Worm (Caenorhabditis elegans) whole organism, young adult: ENCODE data around the gene C55A6.7.

Experiments used
- B0019.2 ChIP-seq: fragments of 200-800 bp; sonication (Bioruptor generic); conservative IDR thresholded peaks from 2 replicates; pipeline ENCODE4 v1.3.6; 2022; ENCODE audit warnings: missing genetic modification reagents, missing genetic modification characterization, missing compliant biosample characterization
- B0035.1 ChIP-seq: sonication (generic microtip); optimal IDR thresholded peaks from 2 replicates; lab custom pipeline; 2016; ENCODE audit warnings: missing genetic modification characterization, mild to moderate bottlenecking, missing compliant biosample characterization, missing genotype, missing genetic modification reagents
- C17E4.6 ChIP-seq: fragments of 200-800 bp; sonication (Bioruptor generic); IDR thresholded peaks from 2 replicates; pipeline ENCODE4 v1.3.6; 2022; ENCODE audit warnings: missing genetic modification reagents, missing genetic modification characterization, missing compliant biosample characterization
- F22D6.2 ChIP-seq: sonication (generic microtip); optimal IDR thresholded peaks from 2 replicates; lab custom pipeline; 2016; ENCODE audit warnings: mild to moderate bottlenecking, missing genetic modification characterization, missing compliant biosample characterization
- F37B4.10 ChIP-seq: fragments of 200-800 bp; sonication (Bioruptor generic); IDR thresholded peaks from 2 replicates; pipeline ENCODE4 v1.3.6; 2022; ENCODE audit warnings: missing genetic modification characterization, missing compliant biosample characterization
- F55B11.4 ChIP-seq: sonication (generic microtip); optimal IDR thresholded peaks from 2 replicates; lab custom pipeline; 2016; ENCODE audit warnings: missing compliant biosample characterization, missing genetic modification characterization, borderline replicate concordance; ENCODE audit not compliant: insufficient read depth
- K12H6.12 ChIP-seq: fragments of 200-800 bp; sonication (Bioruptor generic); optimal IDR thresholded peaks from 2 replicates; lab custom pipeline; 2018; ENCODE audit warnings: mild to moderate bottlenecking, missing genetic modification characterization, missing compliant biosample characterization
- T07F8.4 ChIP-seq: sonication (generic microtip); optimal IDR thresholded peaks from 2 replicates; lab custom pipeline; 2016; ENCODE audit warnings: mild to moderate bottlenecking, missing genetic modification characterization, moderate library complexity, missing compliant biosample characterization
- Y53G8AR.9 ChIP-seq: fragments of 200-800 bp; sonication (Bioruptor generic); conservative IDR thresholded peaks from 2 replicates; pipeline ENCODE4 v1.3.6; 2022; ENCODE audit warnings: missing genetic modification reagents, missing genetic modification characterization, missing compliant biosample characterization
- Y56A3A.18 ChIP-seq: fragments of 200-800 bp; sonication (Bioruptor generic); IDR thresholded peaks from 2 replicates; pipeline ENCODE4 v1.3.6; 2022; ENCODE audit warnings: missing genetic modification reagents, missing genetic modification characterization, missing compliant biosample characterization
- Y79H2A.3 ChIP-seq: fragments of 200-800 bp; sonication (Bioruptor generic); conservative IDR thresholded peaks from 2 replicates; pipeline ENCODE4 v1.3.6; 2022; ENCODE audit warnings: missing genetic modification reagents, missing genetic modification characterization, missing compliant biosample characterization
- akir-1 ChIP-seq: fragments of 200-800 bp; sonication (Bioruptor generic); optimal IDR thresholded peaks from 2 replicates; lab custom pipeline; 2018; ENCODE audit warnings: mild to moderate bottlenecking, missing genetic modification characterization, moderate library complexity, missing compliant biosample characterization
- ama-1 ChIP-seq, 3 experiments: fragments of 150-350 bp in 1 of 3; sonication (generic microtip) in 2 of 3; optimal IDR thresholded peaks; 2 replicates each; lab custom pipeline; 2014 to 2018; ENCODE audit warnings: missing biosample characterization in 2 of 3, missing genetic modification characterization in 2 of 3, missing genetic modification reagents in 2 of 3
- aptf-2 ChIP-seq: fragments of 200-800 bp; sonication (Bioruptor generic); conservative IDR thresholded peaks from 2 replicates; pipeline ENCODE4 v1.3.6; 2022; ENCODE audit warnings: missing genetic modification reagents, missing genetic modification characterization, missing compliant biosample characterization
- aptf-3 ChIP-seq: fragments of 200-800 bp; sonication (Bioruptor generic); IDR thresholded peaks from 2 replicates; pipeline ENCODE4 v1.3.6; 2022; ENCODE audit warnings: missing genetic modification characterization, missing compliant biosample characterization
- attf-6 ChIP-seq: fragments of 200-800 bp; sonication (Bioruptor generic); IDR thresholded peaks from 2 replicates; pipeline ENCODE4 v1.3.6; 2022; ENCODE audit warnings: missing genetic modification reagents, missing genetic modification characterization, missing compliant biosample characterization
- ccch-3 ChIP-seq: fragments of 200-800 bp; sonication (Bioruptor generic); optimal IDR thresholded peaks from 2 replicates; lab custom pipeline; 2018; ENCODE audit warnings: mild to moderate bottlenecking, missing genetic modification characterization, missing compliant biosample characterization
- cebp-1 ChIP-seq, 2 experiments: fragments of 200-800 bp in 1 of 2; sonication (Bioruptor generic) in 1 of 2; sonication (generic microtip) in 1 of 2; IDR thresholded peaks in 1 of 2; optimal IDR thresholded peaks in 1 of 2; 2 replicates each; pipeline versions ENCODE4 v1.3.6 to Lab custom; 2017 to 2022; ENCODE audit warnings: missing compliant biosample characterization in 2 of 2, missing genetic modification characterization in 2 of 2, mild to moderate bottlenecking in 1 of 2, missing genetic modification reagents in 1 of 2, moderate library complexity in 1 of 2
- ceh-100 ChIP-seq: fragments of 200-800 bp; sonication (Bioruptor generic); IDR thresholded peaks from 2 replicates; pipeline ENCODE4 v1.3.6; 2022; ENCODE audit warnings: missing genetic modification reagents, missing genetic modification characterization, missing compliant biosample characterization
- ceh-27 ChIP-seq: fragments of 200-800 bp; sonication (Bioruptor generic); optimal IDR thresholded peaks from 2 replicates; lab custom pipeline; 2018; ENCODE audit warnings: mild to moderate bottlenecking, missing genetic modification characterization, moderate library complexity, missing compliant biosample characterization
- die-1 ChIP-seq: sonication (generic microtip); optimal IDR thresholded peaks from 2 replicates; lab custom pipeline; 2016; ENCODE audit warnings: missing genotype, mild to moderate bottlenecking, missing genetic modification characterization, missing compliant biosample characterization
- dpl-1 ChIP-seq: fragments of 150-350 bp; optimal IDR thresholded peaks from 2 replicates; lab custom pipeline; 2014; ENCODE audit warnings: missing biosample characterization, missing genetic modification reagents, missing genetic modification characterization
- egl-18 ChIP-seq: fragments of 200-800 bp; sonication (Bioruptor generic); IDR thresholded peaks from 2 replicates; pipeline ENCODE4 v1.3.6; 2022; ENCODE audit warnings: missing genetic modification reagents, missing genetic modification characterization, missing compliant biosample characterization
- fkh-3 ChIP-seq: sonication (generic microtip); optimal IDR thresholded peaks from 2 replicates; lab custom pipeline; 2016; ENCODE audit warnings: mild to moderate bottlenecking, missing genetic modification characterization, missing compliant biosample characterization
- gei-17 ChIP-seq: fragments of 200-800 bp; sonication (Bioruptor generic); optimal IDR thresholded peaks from 2 replicates; lab custom pipeline; 2018; ENCODE audit warnings: mild to moderate bottlenecking, missing genetic modification characterization, missing compliant biosample characterization
- hmg-1.2 ChIP-seq: fragments of 200-800 bp; sonication (Bioruptor generic); IDR thresholded peaks from 2 replicates; pipeline ENCODE4 v1.3.6; 2022; ENCODE audit warnings: missing genetic modification reagents, missing genetic modification characterization, missing compliant biosample characterization
- hmg-20 ChIP-seq: fragments of 200-800 bp; sonication (Bioruptor generic); IDR thresholded peaks from 2 replicates; pipeline ENCODE4 v1.3.6; 2022; ENCODE audit warnings: missing genetic modification reagents, missing genetic modification characterization, missing compliant biosample characterization
- let-526 ChIP-seq: fragments of 200-800 bp; sonication (Bioruptor generic); IDR thresholded peaks from 2 replicates; pipeline ENCODE4 v1.3.6; 2022; ENCODE audit warnings: missing genetic modification reagents, missing genetic modification characterization, missing compliant biosample characterization
- lin-40 ChIP-seq: sonication (generic microtip); optimal IDR thresholded peaks from 2 replicates; lab custom pipeline; 2016; ENCODE audit warnings: missing genetic modification characterization, mild to moderate bottlenecking, missing compliant biosample characterization, missing genotype, missing genetic modification reagents
- lsy-27 ChIP-seq: sonication (generic microtip); optimal IDR thresholded peaks from 2 replicates; lab custom pipeline; 2017; ENCODE audit warnings: missing genetic modification characterization, mild to moderate bottlenecking, missing compliant biosample characterization, antibody characterized with exemption, missing genotype, borderline replicate concordance; ENCODE audit not compliant: insufficient read depth
- madf-6 ChIP-seq: fragments of 200-800 bp; sonication (Bioruptor generic); IDR thresholded peaks from 2 replicates; pipeline ENCODE4 v1.3.6; 2022; ENCODE audit warnings: missing genetic modification reagents, missing genetic modification characterization, missing compliant biosample characterization
- mxl-1 ChIP-seq: sonication (generic microtip); optimal IDR thresholded peaks from 2 replicates; lab custom pipeline; 2016; ENCODE audit warnings: missing genetic modification characterization, missing compliant biosample characterization
- nfya-1 ChIP-seq: sonication (generic microtip); optimal IDR thresholded peaks from 2 replicates; lab custom pipeline; 2017; ENCODE audit warnings: antibody characterized with exemption, missing compliant biosample characterization, missing genetic modification characterization, borderline replicate concordance; ENCODE audit not compliant: insufficient read depth
- nfyb-1 ChIP-seq: fragments of 200-800 bp; sonication (Bioruptor generic); IDR thresholded peaks from 2 replicates; pipeline ENCODE4 v1.3.6; 2022; ENCODE audit warnings: missing genetic modification reagents, missing genetic modification characterization, missing compliant biosample characterization
- nhr-120 ChIP-seq: fragments of 200-800 bp; sonication (Bioruptor generic); IDR thresholded peaks from 2 replicates; pipeline ENCODE4 v1.3.6; 2022; ENCODE audit warnings: missing genetic modification characterization, missing compliant biosample characterization
- nhr-179 ChIP-seq: sonication (generic microtip); optimal IDR thresholded peaks from 2 replicates; lab custom pipeline; 2016; ENCODE audit warnings: mild to moderate bottlenecking, missing genetic modification characterization, missing compliant biosample characterization
- rcor-1 ChIP-seq: fragments of 200-800 bp; sonication (Bioruptor generic); IDR thresholded peaks from 2 replicates; pipeline ENCODE4 v1.3.6; 2022; ENCODE audit warnings: missing genetic modification reagents, missing genetic modification characterization, missing compliant biosample characterization
- rec-8 ChIP-seq, 2 experiments: sonication (generic microtip); optimal IDR thresholded peaks; 2 replicates each; lab custom pipeline; 2016; ENCODE audit warnings: mild to moderate bottlenecking in 2 of 2, missing genetic modification characterization in 2 of 2, missing genetic modification reagents in 2 of 2, missing genotype in 2 of 2, missing biosample characterization in 1 of 2, missing compliant biosample characterization in 1 of 2, moderate library complexity in 1 of 2
- repo-1 ChIP-seq: sonication (generic microtip); optimal IDR thresholded peaks from 2 replicates; lab custom pipeline; 2017; ENCODE audit warnings: mild to moderate bottlenecking, missing genetic modification characterization, missing compliant biosample characterization
- snpc-1.3 ChIP-seq: sonication (generic microtip); optimal IDR thresholded peaks from 2 replicates; lab custom pipeline; 2017; ENCODE audit warnings: missing genetic modification characterization, mild to moderate bottlenecking, missing compliant biosample characterization, antibody characterized with exemption, moderate library complexity, missing genotype, missing genetic modification reagents; ENCODE audit not compliant: insufficient read depth
- tbp1 ChIP-seq: fragments of 200-800 bp; sonication (Bioruptor generic); optimal IDR thresholded peaks from 2 replicates; lab custom pipeline; 2018; ENCODE audit warnings: mild to moderate bottlenecking, missing genetic modification characterization, missing compliant biosample characterization
- tbx-9 ChIP-seq: sonication (generic microtip); optimal IDR thresholded peaks from 2 replicates; lab custom pipeline; 2016; ENCODE audit warnings: borderline replicate concordance, missing genetic modification characterization, inconsistent platforms, missing compliant biosample characterization
- unc-130 ChIP-seq: sonication (generic microtip); optimal IDR thresholded peaks from 2 replicates; lab custom pipeline; 2016; ENCODE audit warnings: missing genetic modification reagents, missing genetic modification characterization, missing compliant biosample characterization
- zfh-2 ChIP-seq: fragments of 200-800 bp; sonication (Bioruptor generic); conservative IDR thresholded peaks from 2 replicates; pipeline ENCODE4 v1.3.6; 2022; ENCODE audit warnings: missing genetic modification reagents, missing genetic modification characterization, missing compliant biosample characterization
- zim-3 ChIP-seq: sonication (generic microtip); optimal IDR thresholded peaks from 2 replicates; lab custom pipeline; 2017; ENCODE audit warnings: mild to moderate bottlenecking, missing genetic modification characterization, moderate library complexity, missing compliant biosample characterization
- ztf-25 ChIP-seq: fragments of 200-800 bp; sonication (Bioruptor generic); IDR thresholded peaks from 2 replicates; pipeline ENCODE4 v1.3.6; 2022; ENCODE audit warnings: missing genetic modification reagents, missing genetic modification characterization, missing compliant biosample characterization
- ztf-28 ChIP-seq: fragments of 200-800 bp; sonication (Bioruptor generic); IDR thresholded peaks from 2 replicates; pipeline ENCODE4 v1.3.6; 2022; ENCODE audit warnings: missing genetic modification reagents, missing genetic modification characterization, missing compliant biosample characterization

C55A6.7 gene

DNA sequence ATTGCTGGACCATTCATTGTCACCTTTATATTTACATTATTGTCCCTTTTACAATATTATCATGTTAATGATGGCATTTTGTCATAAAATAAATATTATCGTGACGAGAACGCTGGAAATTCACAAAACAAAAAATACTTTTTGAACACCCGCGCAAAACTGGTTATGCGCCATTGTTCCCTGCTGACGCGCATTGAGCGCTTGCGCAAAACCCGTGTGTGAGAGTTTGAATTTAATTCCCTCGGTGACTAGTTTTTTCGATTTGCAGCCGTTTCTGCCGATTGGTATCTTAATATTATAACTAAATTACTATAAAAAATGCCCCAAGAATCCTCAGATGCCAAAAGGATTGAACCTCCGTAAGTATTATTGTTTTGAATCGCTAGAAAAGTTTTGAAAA lies 1.1 kb upstream of the C55A6.7 start, which contains the start of gene pafo-1 (continued):
- TF ChIP-seq Y56A3A.18 (GFP tag; lab: Robert Waterston, UW) = peak; percentile 82; the same call in 1 of the 2 replicates
- no peak for TF ChIP-seq T07F8.4 (tag; lab: Kevin White, UChicago)
- peak; percentile 54; the same call in 1 of the 2 replicates for TF ChIP-seq attf-6 (GFP tag; lab: Robert Waterston, UW)
- TF ChIP-seq hmg-20 = peak; percentile 72
- TF ChIP-seq tbx-9 (tag; lab: Kevin White, UChicago) = no peak
- no peak for TF ChIP-seq B0019.2
- peak; percentile 66 for TF ChIP-seq tbp1 (GFP tag; lab: Kevin White, UChicago)
- TF ChIP-seq lin-40 (tag; lab: Kevin White, UChicago) = peak; percentile 87
- no peak for TF ChIP-seq nhr-120 (GFP tag; lab: Robert Waterston, UW)
- peak; percentile 81 for TF ChIP-seq madf-6 (GFP tag; lab: Robert Waterston, UW)
- peak; percentile 35 for TF ChIP-seq B0035.1 (tag; lab: Kevin White, UChicago)
- TF ChIP-seq snpc-1.3 (tag; lab: Kevin White, UChicago) = peak; percentile 40
- TF ChIP-seq cebp-1 (GFP tag; IDR thresholded peaks at IDR 0.05; lab: Robert Waterston, UW) = no peak
- no peak for TF ChIP-seq cebp-1 (tag; optimal IDR thresholded peaks at IDR 0.05; lab: Kevin White, UChicago)
- no peak for TF ChIP-seq aptf-3 (GFP tag; lab: Robert Waterston, UW)
- TF ChIP-seq lsy-27 (tag; lab: Kevin White, UChicago) = no peak
- TF ChIP-seq repo-1 = peak; percentile 85
- peak; percentile 71 for TF ChIP-seq ceh-27 (GFP tag; lab: Kevin White, UChicago)
- no peak for TF ChIP-seq die-1 (tag; lab: Kevin White, UChicago)
- no peak for TF ChIP-seq zfh-2 (GFP tag; lab: Robert Waterston, UW)
- TF ChIP-seq let-526 (GFP tag; lab: Robert Waterston, UW) = peak; percentile 64; the same call in 1 of the 2 replicates
- TF ChIP-seq Y53G8AR.9 (GFP tag; lab: Robert Waterston, UW) = peak; percentile 91
- peak; percentile 88 for TF ChIP-seq rcor-1 (GFP tag; lab: Robert Waterston, UW)
- TF ChIP-seq aptf-2 = no peak
- peak; percentile 93 for TF ChIP-seq nfyb-1 (GFP tag; lab: Robert Waterston, UW)
- TF ChIP-seq ccch-3 (GFP tag; lab: Kevin White, UChicago) = no peak
- peak; percentile 42 for TF ChIP-seq K12H6.12
- peak; percentile 57 for TF ChIP-seq unc-130 (GFP tag; lab: Kevin White, UChicago)
- no peak for TF ChIP-seq ztf-28 (GFP tag; lab: Robert Waterston, UW)
- TF ChIP-seq F55B11.4 = no peak
- TF ChIP-seq akir-1 (GFP tag; lab: Kevin White, UChicago) = no peak
- no peak for TF ChIP-seq C17E4.6 (GFP tag; lab: Robert Waterston, UW)
- TF ChIP-seq rec-8 (tag; optimal IDR thresholded peaks at IDR 0.05; lab: Kevin White, UChicago) = no peak
- TF ChIP-seq fkh-3 = no peak
- peak; percentile 95 for TF ChIP-seq dpl-1 (GFP tag; lab: Kevin White, UChicago)
- TF ChIP-seq Y79H2A.3 (GFP tag; lab: Robert Waterston, UW) = no peak
- no peak for TF ChIP-seq mxl-1 (tag; lab: Kevin White, UChicago)
- no peak for TF ChIP-seq nhr-179 (tag; lab: Kevin White, UChicago)
- peak; percentile 64 for TF ChIP-seq hmg-1.2 (GFP tag; lab: Robert Waterston, UW)
- TF ChIP-seq ztf-25 (GFP tag; lab: Robert Waterston, UW) = 0 out of 2 replicates have a peak, but pooled peaks have one; percentile 58
- TF ChIP-seq F37B4.10 (GFP tag; lab: Robert Waterston, UW) = no peak
- peak; percentile 45 for TF ChIP-seq F22D6.2 (tag; lab: Kevin White, UChicago)
- no peak for TF ChIP-seq ama-1 (optimal IDR thresholded peaks at IDR 0.05; lab: Kevin White, UChicago)
- TF ChIP-seq ama-1 (GFP tag; optimal IDR thresholded peaks at IDR 0.05; lab: Kevin White, UChicago) = no peak
- TF ChIP-seq gei-17 (GFP tag; lab: Kevin White, UChicago) = no peak
- TF ChIP-seq zim-3 = no peak
- TF ChIP-seq ceh-100 = peak; percentile 84
- TF ChIP-seq nfya-1 (tag; lab: Kevin White, UChicago) = no peak
- TF ChIP-seq egl-18 (GFP tag; lab: Robert Waterston, UW) = no peak
